Worm (Caenorhabditis elegans): ENCODE measurements around the gene Y7A5A.20.
A peak's percentile ranks its signal among the peaks of the same experiment; 100 is the strongest.

Gene Y7A5A.20

ce11 chrX:15848867-15849266, 20.7 kb downstream of the Y7A5A.20 start:
- TF ChIP-seq nhr-129 (tag; optimal IDR thresholded peaks at IDR 0.05), result no peak
- TF ChIP-seq sma-9 (GFP tag; optimal IDR thresholded peaks at IDR 0.05), result no peak
- TF ChIP-seq sma-9 (tag; optimal IDR thresholded peaks at IDR 0.05), result no peak
- no peak for TF ChIP-seq nhr-77 (tag; optimal IDR thresholded peaks at IDR 0.05)
- no peak for TF ChIP-seq ama-1 (optimal IDR thresholded peaks at IDR 0.05)
- no peak for TF ChIP-seq C34F6.9 (tag; optimal IDR thresholded peaks at IDR 0.05)
- TF ChIP-seq blmp-1 (tag; optimal IDR thresholded peaks at IDR 0.05; ENCODE audit: insufficient read depth), result no peak

ce11 chrX:15849397-15849935, 21.3 kb downstream of the Y7A5A.20 start, which contains the start of gene acl-1:
TSS of gene acl-1 (plus strand) at chrX:15849885.
- no peak for TF ChIP-seq ZK546.5 (tag; optimal IDR thresholded peaks at IDR 0.05)
- peak; percentile 60 for TF ChIP-seq blmp-1 (tag; optimal IDR thresholded peaks at IDR 0.05; ENCODE audit: insufficient read depth)
- TF ChIP-seq nhr-11 (tag; optimal IDR thresholded peaks at IDR 0.05), result no peak
- TF ChIP-seq elt-1 (tag; optimal IDR thresholded peaks at IDR 0.05), result no peak
- peak; percentile 14 for TF ChIP-seq snpc-4 (tag; optimal IDR thresholded peaks at IDR 0.05)
- peak; percentile 72 for TF ChIP-seq mab-5 (tag; optimal IDR thresholded peaks at IDR 0.05)
- no peak for TF ChIP-seq zag-1 (tag; optimal IDR thresholded peaks at IDR 0.05)
- TF ChIP-seq ama-1 (optimal IDR thresholded peaks at IDR 0.05), result no peak
- peak; percentile 35 for TF ChIP-seq skn-1 (tag; optimal IDR thresholded peaks at IDR 0.05)
- no peak for TF ChIP-seq dmd-4 (tag; optimal IDR thresholded peaks at IDR 0.05)
- TF ChIP-seq sma-3 (GFP tag; optimal IDR thresholded peaks at IDR 0.05), result peak; percentile 88
- no peak for TF ChIP-seq nhr-237 (tag; optimal IDR thresholded peaks at IDR 0.05)
- no peak for TF ChIP-seq ztf-11 (tag; optimal IDR thresholded peaks at IDR 0.05)
- peak; percentile 35 for TF ChIP-seq nhr-77 (tag; optimal IDR thresholded peaks at IDR 0.05)
- TF ChIP-seq ceh-16 (tag; optimal IDR thresholded peaks at IDR 0.05), result peak; percentile 6
- peak; percentile 72 for TF ChIP-seq lin-13 (GFP tag; optimal IDR thresholded peaks at IDR 0.05)
- TF ChIP-seq ztf-1 (GFP tag; conservative IDR thresholded peaks at IDR 0.05), result no peak
- peak; percentile 85 for TF ChIP-seq F13H6.1 (tag; optimal IDR thresholded peaks at IDR 0.05)
- peak; percentile 67 for TF ChIP-seq nhr-21 (tag; optimal IDR thresholded peaks at IDR 0.05)
- TF ChIP-seq mbf-1 (tag; optimal IDR thresholded peaks at IDR 0.05), result no peak
- TF ChIP-seq nhr-6 (tag; optimal IDR thresholded peaks at IDR 0.05), result peak; percentile 61
- TF ChIP-seq mdl-1 (tag; optimal IDR thresholded peaks at IDR 0.05), result peak in 1 of 2 experiments; percentile 21
- peak; percentile 77 to 92 for TF ChIP-seq lsy-2 (tag; optimal IDR thresholded peaks at IDR 0.05)
- TF ChIP-seq ceh-82 (tag; optimal IDR thresholded peaks at IDR 0.05), result no peak
- TF ChIP-seq sma-9 (GFP tag; optimal IDR thresholded peaks at IDR 0.05), result peak; percentile 68
- TF ChIP-seq sma-9 (tag; optimal IDR thresholded peaks at IDR 0.05), result no peak
- peak; percentile 78 for TF ChIP-seq nhr-129 (tag; optimal IDR thresholded peaks at IDR 0.05)
- no peak for TF ChIP-seq aly-2 (tag; optimal IDR thresholded peaks at IDR 0.05)
- no peak for TF ChIP-seq nhr-23 (tag; optimal IDR thresholded peaks at IDR 0.05)
- TF ChIP-seq ztf-4 (tag; optimal IDR thresholded peaks at IDR 0.05), result peak; percentile 37
- TF ChIP-seq R02D3.7 (tag; optimal IDR thresholded peaks at IDR 0.05), result peak; percentile 96
- TF ChIP-seq gmeb-1 (tag; optimal IDR thresholded peaks at IDR 0.05), result peak; percentile 57
- no peak for TF ChIP-seq lin-39 (tag; optimal IDR thresholded peaks at IDR 0.05)
- peak; percentile 86 for TF ChIP-seq unc-55 (GFP tag; optimal IDR thresholded peaks at IDR 0.05)
- TF ChIP-seq egl-27 (tag; optimal IDR thresholded peaks at IDR 0.05), result no peak
- TF ChIP-seq lin-11 (tag; optimal IDR thresholded peaks at IDR 0.05), result peak; percentile 30
- TF ChIP-seq unc-39 (tag; optimal IDR thresholded peaks at IDR 0.05), result no peak
- TF ChIP-seq elt-3 (tag; optimal IDR thresholded peaks at IDR 0.05), result no peak
- TF ChIP-seq Y55F3AM.14 (GFP tag; optimal IDR thresholded peaks at IDR 0.05), result peak; percentile 33
- TF ChIP-seq fos-1 (tag; optimal IDR thresholded peaks at IDR 0.05), result peak; percentile 9
- no peak for TF ChIP-seq nhr-12 (tag; optimal IDR thresholded peaks at IDR 0.05)
- no peak for TF ChIP-seq nhr-25 (tag; optimal IDR thresholded peaks at IDR 0.05)
- TF ChIP-seq nhr-10 (tag; optimal IDR thresholded peaks at IDR 0.05), result no peak
- peak; percentile 83 for TF ChIP-seq crh-2 (tag; optimal IDR thresholded peaks at IDR 0.05)
- no peak for TF ChIP-seq peb-1 (tag; optimal IDR thresholded peaks at IDR 0.05)
- TF ChIP-seq C34F6.9 (tag; optimal IDR thresholded peaks at IDR 0.05), result peak; percentile 82
- TF ChIP-seq sem-4 (tag; optimal IDR thresholded peaks at IDR 0.05), result peak; percentile 65
- no peak for TF ChIP-seq unc-62 (GFP tag; optimal IDR thresholded peaks at IDR 0.05)
- TF ChIP-seq alr-1 (tag; optimal IDR thresholded peaks at IDR 0.05), result no peak

Measured in whole organism, L2 larva.